Worm (Caenorhabditis elegans): ENCODE measurements around the gene nep-3.
A peak's percentile ranks its signal among the peaks of the same experiment; 100 is the strongest.

Gene nep-3

DNA sequence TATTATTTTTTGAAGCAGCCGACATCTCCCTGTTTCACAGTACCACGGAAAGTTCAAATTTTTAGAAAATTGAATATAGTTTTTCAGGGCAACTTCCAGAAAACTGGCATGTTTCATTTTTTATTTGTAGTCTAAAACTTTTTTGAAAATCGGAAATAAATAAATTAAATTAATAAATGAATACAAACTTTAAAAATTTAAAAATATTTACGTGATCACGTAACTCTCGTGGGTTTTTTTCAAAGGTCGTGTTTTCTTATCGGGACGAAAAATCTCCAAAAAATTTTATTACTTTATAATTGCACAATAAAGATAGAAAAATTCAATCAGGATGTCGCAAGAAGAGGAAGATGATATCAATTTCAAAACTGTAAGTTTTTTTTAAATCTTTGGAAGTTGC, 34.7 kb upstream of the nep-3 start, which contains the start of gene F53C3.1:
F53C3.1 (plus strand) TSS at position 301 of the 400 bp plus-strand sequence.
- TF ChIP-seq nhr-47 (tag; optimal IDR thresholded peaks at IDR 0.05) = no peak
- no peak for TF ChIP-seq lin-13 (GFP tag; optimal IDR thresholded peaks at IDR 0.05)
- TF ChIP-seq dpl-1 (GFP tag; optimal IDR thresholded peaks at IDR 0.05) = no peak
- no peak for TF ChIP-seq unc-30 (tag; optimal IDR thresholded peaks at IDR 0.05)
- TF ChIP-seq fkh-4 (tag; optimal IDR thresholded peaks at IDR 0.05; ENCODE audit: borderline replicate concordance) = no peak
- TF ChIP-seq nhr-71 (tag; optimal IDR thresholded peaks at IDR 0.05) = no peak
- no peak for TF ChIP-seq alr-1 (tag; optimal IDR thresholded peaks at IDR 0.05; ENCODE audit: borderline replicate concordance)
- TF ChIP-seq unc-62 (GFP tag; optimal IDR thresholded peaks at IDR 0.05) = no peak
- TF ChIP-seq elt-3 (tag; optimal IDR thresholded peaks at IDR 0.05) = no peak
- no peak for TF ChIP-seq grh-1 (GFP tag; IDR thresholded peaks at IDR 0.05)
- TF ChIP-seq nhr-28 (tag; optimal IDR thresholded peaks at IDR 0.05) = no peak
- TF ChIP-seq hpl-2 (GFP tag; optimal IDR thresholded peaks at IDR 0.05) = no peak
- no peak for TF ChIP-seq ceh-90 (tag; optimal IDR thresholded peaks at IDR 0.05)
- TF ChIP-seq F16B12.6 (tag; optimal IDR thresholded peaks at IDR 0.05) = no peak
- TF ChIP-seq blmp-1 (tag; optimal IDR thresholded peaks at IDR 0.05) = no peak

ce11 chrII:3911284-3911683, 34.3 kb upstream of the nep-3 start:
- 0 out of 2 replicates have a peak, but pooled peaks have one; percentile 16 for TF ChIP-seq nhr-19 (GFP tag; conservative IDR thresholded peaks at IDR 0.05)
- peak; percentile 21 for TF ChIP-seq nhr-77 (tag; optimal IDR thresholded peaks at IDR 0.05)
- TF ChIP-seq elt-2 (tag; optimal IDR thresholded peaks at IDR 0.05) = peak; percentile 85
- TF ChIP-seq vab-15 (tag; optimal IDR thresholded peaks at IDR 0.05) = no peak
- no peak for TF ChIP-seq lin-13 (GFP tag; optimal IDR thresholded peaks at IDR 0.05)
- TF ChIP-seq ceh-82 (tag; optimal IDR thresholded peaks at IDR 0.05) = peak in 1 of 3 experiments; percentile 23
- TF ChIP-seq hlh-17 (GFP tag; optimal IDR thresholded peaks at IDR 0.05; ENCODE audit: borderline replicate concordance) = no peak
- TF ChIP-seq lin-14 (GFP tag; optimal IDR thresholded peaks at IDR 0.05) = peak; percentile 67
- no peak for TF ChIP-seq ceh-90 (tag; optimal IDR thresholded peaks at IDR 0.05)
- no peak for TF ChIP-seq dpl-1 (GFP tag; optimal IDR thresholded peaks at IDR 0.05)
- no peak for TF ChIP-seq efl-1 (optimal IDR thresholded peaks at IDR 0.05)
- TF ChIP-seq efl-1 (GFP tag; optimal IDR thresholded peaks at IDR 0.05 in 1 of 2) = peak in 1 of 2 experiments; percentile 44
- TF ChIP-seq nhr-90 (tag; optimal IDR thresholded peaks at IDR 0.05; ENCODE audit: poor library complexity) = peak; percentile 32
- TF ChIP-seq nhr-11 (tag; optimal IDR thresholded peaks at IDR 0.05) = no peak
- TF ChIP-seq nhr-71 (tag; optimal IDR thresholded peaks at IDR 0.05) = peak; percentile 20
- no peak for TF ChIP-seq pqm-1 (tag; optimal IDR thresholded peaks at IDR 0.05)
- TF ChIP-seq lin-35 (GFP tag; optimal IDR thresholded peaks at IDR 0.05) = peak in 1 of 2 experiments; percentile 46
- TF ChIP-seq irx-1 (tag; optimal IDR thresholded peaks at IDR 0.05) = no peak
- TF ChIP-seq nhr-20 (tag; optimal IDR thresholded peaks at IDR 0.05) = peak; percentile 56
- TF ChIP-seq rnt-1 (tag; optimal IDR thresholded peaks at IDR 0.05) = no peak
- peak; percentile 4 for TF ChIP-seq C16A3.4 (tag; optimal IDR thresholded peaks at IDR 0.05)

- TF ChIP-seq nhr-19 (GFP tag; conservative IDR thresholded peaks at IDR 0.05) (no peak), efl-1 (optimal IDR thresholded peaks at IDR 0.05) (no peak), efl-1 (GFP tag; optimal IDR thresholded peaks at IDR 0.05 in 1 of 2) (peak in 1 of 2 experiments; percentile 69), unc-62 (GFP tag; optimal IDR thresholded peaks at IDR 0.05) (no peak)
These were observed 33.7 kb upstream of the nep-3 start, which contains the start of gene bcmo-2 for ce11 chrII:3910737-3911136. Gene bcmo-2 (minus strand): TSS chrII:3910837.

- TF ChIP-seq fkh-10 (GFP tag; optimal IDR thresholded peaks at IDR 0.05) (no peak), dsc-1 (tag; optimal IDR thresholded peaks at IDR 0.05) (no peak), nhr-237 (tag; optimal IDR thresholded peaks at IDR 0.05) (no peak), lin-15B (tag; optimal IDR thresholded peaks at IDR 0.05) (no peak), ceh-90 (tag; optimal IDR thresholded peaks at IDR 0.05) (no peak), snu-23 (GFP tag; optimal IDR thresholded peaks at IDR 0.05) (no peak), ets-5 (GFP tag; IDR thresholded peaks at IDR 0.05) (no peak), ceh-8 (GFP tag; optimal IDR thresholded peaks at IDR 0.05) (no peak), tbx-2 (tag; optimal IDR thresholded peaks at IDR 0.05) (no peak), pqm-1 (tag; optimal IDR thresholded peaks at IDR 0.05) (no peak), nhr-71 (tag; optimal IDR thresholded peaks at IDR 0.05) (no peak), tlp-1 (tag; optimal IDR thresholded peaks at IDR 0.05) (no peak), nhr-47 (tag; optimal IDR thresholded peaks at IDR 0.05) (no peak), C34B4.2 (tag; optimal IDR thresholded peaks at IDR 0.05) (no peak)
These were observed 32.3 kb upstream of the nep-3 start for ce11 chrII:3909301-3909700.
